Worm (Caenorhabditis elegans) whole organism, early embryonic: ENCODE measurements around the gene srg-37.

Experiments used
- B0310.2 ChIP-seq: sonication (generic microtip); optimal IDR thresholded peaks from 2 replicates; lab custom pipeline; 2016; ENCODE audit warnings: mild to moderate bottlenecking, missing genetic modification characterization, missing compliant biosample characterization
- ama-1 ChIP-seq: fragments of 150-350 bp; optimal IDR thresholded peaks from 2 replicates; lab custom pipeline; 2014
- ceh-13 ChIP-seq: fragments of 200-800 bp; sonication (Bioruptor generic); optimal IDR thresholded peaks from 2 replicates; lab custom pipeline; 2018; ENCODE audit warnings: mild to moderate bottlenecking, missing genetic modification characterization, missing compliant biosample characterization
- ets-7 ChIP-seq: sonication (generic microtip); optimal IDR thresholded peaks from 2 replicates; lab custom pipeline; 2016; ENCODE audit warnings: missing genotype, missing genetic modification characterization, missing compliant biosample characterization
- tbx-37 ChIP-seq: fragments of 200-800 bp; sonication (Bioruptor generic); conservative IDR thresholded peaks from 2 replicates; pipeline ENCODE4 v1.3.6; 2022; ENCODE audit warnings: missing genetic modification reagents, missing genetic modification characterization, missing compliant biosample characterization

ce11 chrX:14255973-14256372 lies 21.1 kb upstream of the srg-37 start, which contains the start of gene E02H4.7:
- TF ChIP-seq ama-1 (lab: Kevin White, UChicago) (no peak), B0310.2 (tag; lab: Kevin White, UChicago) (no peak), tbx-37 (GFP tag; lab: Robert Waterston, UW) (no peak), ets-7 (tag; lab: Kevin White, UChicago) (no peak), ceh-13 (GFP tag; lab: Kevin White, UChicago) (no peak)
